Fruit fly (Drosophila melanogaster) whole organism, embryonic: ENCODE data around the gene plum.

Experiments
- ATbp ChIP-seq: fragments of 200-800 bp; sonication (Bioruptor generic); optimal IDR thresholded peaks from 2 replicates; lab custom pipeline; 2017; ENCODE audit warnings: missing biosample characterization, mild to moderate bottlenecking, missing genetic modification characterization, missing genetic modification reagents
- Ada2b ChIP-seq: fragments of 200-800 bp; sonication (Bioruptor generic); IDR thresholded peaks from 2 replicates; pipeline ENCODE4 v1.3.6; 2022; ENCODE audit warnings: missing biosample characterization, missing genetic modification characterization
- Adf1 ChIP-seq: fragments of 200-800 bp; sonication (Bioruptor generic); IDR thresholded peaks from 2 replicates; pipeline ENCODE4 v1.3.6; 2022; ENCODE audit warnings: missing biosample characterization, missing genetic modification characterization
- Atf3 ChIP-seq: fragments of 200-800 bp; sonication (Bioruptor generic); optimal IDR thresholded peaks from 3 replicates; lab custom pipeline; 2016; ENCODE audit warnings: missing biosample characterization, missing genetic modification characterization
- Awh ChIP-seq: fragments of 200-800 bp; sonication (Bioruptor generic); IDR thresholded peaks from 2 replicates; pipeline ENCODE4, ENCODE4 v1.3.6; 2022; ENCODE audit warnings: missing biosample characterization, missing genetic modification characterization
- B-H2 ChIP-seq: fragments of 200-800 bp; sonication (Bioruptor generic); optimal IDR thresholded peaks from 2 replicates; lab custom pipeline; 2018; ENCODE audit warnings: missing biosample characterization, mild to moderate bottlenecking, missing genetic modification characterization
- Blimp-1 ChIP-seq: fragments of 200-800 bp; sonication (Bioruptor generic); optimal IDR thresholded peaks from 3 replicates; lab custom pipeline; 2018; ENCODE audit warnings: missing biosample characterization, missing genetic modification characterization, mild to moderate bottlenecking, moderate library complexity, missing genetic modification reagents
- CG12104 ChIP-seq: fragments of 200-800 bp; sonication (Bioruptor generic); optimal IDR thresholded peaks from 3 replicates; lab custom pipeline; 2016; ENCODE audit warnings: missing biosample characterization, missing genetic modification characterization
- CG12769 ChIP-seq: fragments of 200-800 bp; sonication (Bioruptor generic); optimal IDR thresholded peaks from 2 replicates; lab custom pipeline; 2019; ENCODE audit warnings: missing biosample characterization, mild to moderate bottlenecking, missing genetic modification characterization, moderate library complexity
- CG14965 ChIP-seq: fragments of 200-800 bp; sonication (Bioruptor generic); optimal IDR thresholded peaks from 2 replicates; lab custom pipeline; 2016; ENCODE audit warnings: missing biosample characterization, missing genetic modification characterization, borderline replicate concordance
- CG15601 ChIP-seq: fragments of 200-800 bp; sonication (Bioruptor generic); optimal IDR thresholded peaks from 3 replicates; lab custom pipeline; 2019; ENCODE audit warnings: missing biosample characterization, mild to moderate bottlenecking, missing genetic modification characterization, moderate library complexity
- CG17359 ChIP-seq: fragments of 200-800 bp; sonication (Bioruptor generic); optimal IDR thresholded peaks from 3 replicates; lab custom pipeline; 2018; ENCODE audit warnings: missing biosample characterization, mild to moderate bottlenecking, missing genetic modification characterization, moderate library complexity
- CG32772 ChIP-seq: fragments of 200-800 bp; sonication (Bioruptor generic); IDR thresholded peaks from 2 replicates; pipeline ENCODE4 v1.3.6; 2022; ENCODE audit warnings: missing biosample characterization, missing genetic modification characterization
- CG5180 ChIP-seq: fragments of 200-800 bp; sonication (Bioruptor generic); optimal IDR thresholded peaks from 3 replicates; lab custom pipeline; 2017; ENCODE audit warnings: missing biosample characterization, missing genetic modification characterization, mild to moderate bottlenecking, moderate library complexity, missing genetic modification reagents
- CG8290 ChIP-seq, 3 experiments: fragments of 200-800 bp; sonication (Bioruptor generic); optimal IDR thresholded peaks; 2 replicates each; lab custom pipeline; 2016 to 2019; ENCODE audit warnings: missing biosample characterization in 3 of 3, missing genetic modification characterization in 3 of 3, mild to moderate bottlenecking in 2 of 3, moderate library complexity in 1 of 3
- CG9932 ChIP-seq: fragments of 200-800 bp; sonication (Bioruptor generic); IDR thresholded peaks from 2 replicates; pipeline ENCODE4 v1.3.6; 2022; ENCODE audit warnings: missing biosample characterization, missing genetic modification characterization
- Dbx ChIP-seq: fragments of 200-800 bp; sonication (Bioruptor generic); IDR thresholded peaks from 3 replicates; pipeline ENCODE4 v1.3.6; 2022; ENCODE audit warnings: missing biosample characterization, missing genetic modification characterization
- Dek ChIP-seq: fragments of 200-800 bp; sonication (Bioruptor generic); optimal IDR thresholded peaks from 3 replicates; lab custom pipeline; 2019; ENCODE audit warnings: missing biosample characterization, mild to moderate bottlenecking, missing genetic modification characterization, moderate library complexity
- Ets65A ChIP-seq: fragments of 200-800 bp; sonication (Bioruptor generic); peaks from one replicate; lab custom pipeline; 2016; ENCODE audit warnings: missing biosample characterization, missing genetic modification characterization
- Fer1 ChIP-seq: fragments of 200-800 bp; sonication (Bioruptor generic); optimal IDR thresholded peaks from 2 replicates; lab custom pipeline; 2017; ENCODE audit warnings: missing biosample characterization, mild to moderate bottlenecking, missing genetic modification characterization
- GATAe ChIP-seq: fragments of 200-800 bp; sonication (Bioruptor generic); conservative IDR thresholded peaks from 2 replicates; pipeline ENCODE4 v1.3.6; 2022; ENCODE audit warnings: missing biosample characterization, missing genetic modification characterization
- Gug ChIP-seq: fragments of 200-800 bp; sonication (Bioruptor generic); IDR thresholded peaks from 4 replicates; pipeline ENCODE4 v1.3.6; 2022; ENCODE audit warnings: missing biosample characterization, missing genetic modification characterization
- Hey ChIP-seq: fragments of 200-800 bp; sonication (Bioruptor generic); optimal IDR thresholded peaks from 3 replicates; lab custom pipeline; 2018; ENCODE audit warnings: missing biosample characterization, mild to moderate bottlenecking, missing genetic modification characterization
- HmgD ChIP-seq: fragments of 200-800 bp; sonication (Bioruptor generic); optimal IDR thresholded peaks from 3 replicates; lab custom pipeline; 2016; ENCODE audit warnings: missing biosample characterization, missing genetic modification characterization
- Hmr ChIP-seq: fragments of 200-800 bp; sonication (Bioruptor generic); optimal IDR thresholded peaks from 3 replicates; lab custom pipeline; 2017; ENCODE audit warnings: mild to moderate bottlenecking, missing biosample characterization, missing genetic modification reagents, missing genetic modification characterization
- MBD-R2 ChIP-seq: fragments of 200-800 bp; sonication (Bioruptor generic); IDR thresholded peaks from 2 replicates; pipeline ENCODE4 v1.3.6; 2022; ENCODE audit warnings: missing biosample characterization, missing genetic modification characterization
- Nf-YC ChIP-seq: fragments of 200-800 bp; optimal IDR thresholded peaks from 3 replicates; lab custom pipeline; 2019; ENCODE audit warnings: missing biosample characterization, mild to moderate bottlenecking, missing genetic modification characterization, moderate library complexity
- Oaz ChIP-seq: fragments of 200-800 bp; sonication (Bioruptor generic); IDR thresholded peaks from 2 replicates; pipeline ENCODE4 v1.3.6; 2022; ENCODE audit warnings: missing biosample characterization, missing genetic modification characterization
- Oli ChIP-seq: fragments of 200-800 bp; sonication (Bioruptor generic); optimal IDR thresholded peaks from 2 replicates; lab custom pipeline; 2018; ENCODE audit warnings: missing biosample characterization, mild to moderate bottlenecking, missing genetic modification characterization, moderate library complexity
- Pdp1 ChIP-seq, 2 experiments: fragments of 200-800 bp; sonication (Bioruptor generic); optimal IDR thresholded peaks; 3 replicates each; lab custom pipeline; 2016; ENCODE audit warnings: missing biosample characterization in 2 of 2, missing genetic modification characterization in 2 of 2, mild to moderate bottlenecking in 1 of 2, moderate library complexity in 1 of 2
- chinmo ChIP-seq: fragments of 200-800 bp; sonication (Bioruptor generic); IDR thresholded peaks from 4 replicates; pipeline ENCODE4 v1.3.6; 2022; ENCODE audit warnings: missing biosample characterization, missing genetic modification characterization; ENCODE audit not compliant: partially characterized antibody
- chm ChIP-seq: fragments of 200-800 bp; sonication (Bioruptor generic); IDR thresholded peaks from 2 replicates; pipeline ENCODE4 v1.3.6; 2022; ENCODE audit warnings: missing biosample characterization, missing genetic modification characterization
- chn ChIP-seq: fragments of 200-800 bp; sonication (Bioruptor generic); optimal IDR thresholded peaks from 2 replicates; lab custom pipeline; 2016; ENCODE audit warnings: missing biosample characterization, missing genetic modification characterization
- crol ChIP-seq: fragments of 200-800 bp; sonication (Bioruptor generic); IDR thresholded peaks from 2 replicates; pipeline ENCODE4 v1.3.6; 2022; ENCODE audit warnings: missing biosample characterization, missing genetic modification characterization
- en ChIP-seq: fragments of 200-800 bp; sonication (Bioruptor generic); optimal IDR thresholded peaks from 2 replicates; lab custom pipeline; 2016; ENCODE audit warnings: missing biosample characterization, missing genetic modification characterization
- eyg ChIP-seq: fragments of 200-800 bp; sonication (Bioruptor generic); optimal IDR thresholded peaks from 3 replicates; lab custom pipeline; 2016; ENCODE audit warnings: missing biosample characterization, missing genetic modification characterization
- grau ChIP-seq: fragments of 200-800 bp; optimal IDR thresholded peaks from 3 replicates; lab custom pipeline; 2019; ENCODE audit warnings: missing biosample characterization, mild to moderate bottlenecking, missing genetic modification characterization, moderate library complexity
- grn ChIP-seq: fragments of 200-800 bp; sonication (Bioruptor generic); optimal IDR thresholded peaks from 3 replicates; lab custom pipeline; 2017; ENCODE audit warnings: missing biosample characterization, missing genetic modification characterization
- gsb-n ChIP-seq: fragments of 200-800 bp; sonication (Bioruptor generic); optimal IDR thresholded peaks from 3 replicates; lab custom pipeline; 2018; ENCODE audit warnings: missing biosample characterization, mild to moderate bottlenecking, missing genetic modification characterization
- lab ChIP-seq: fragments of 200-800 bp; sonication (Bioruptor generic); optimal IDR thresholded peaks from 3 replicates; lab custom pipeline; 2017; ENCODE audit warnings: missing biosample characterization, missing genetic modification characterization, mild to moderate bottlenecking, moderate library complexity, missing genetic modification reagents
- luna ChIP-seq: fragments of 200-800 bp; sonication (Bioruptor generic); optimal IDR thresholded peaks from 2 replicates; lab custom pipeline; 2016; ENCODE audit warnings: missing biosample characterization, missing genetic modification characterization
- mirr ChIP-seq: fragments of 200-800 bp; sonication (Bioruptor generic); optimal IDR thresholded peaks from 3 replicates; lab custom pipeline; 2018; ENCODE audit warnings: missing biosample characterization, mild to moderate bottlenecking, missing genetic modification characterization
- sd ChIP-seq: fragments of 200-800 bp; sonication (Bioruptor generic); optimal IDR thresholded peaks from 3 replicates; lab custom pipeline; 2018; ENCODE audit warnings: missing biosample characterization, mild to moderate bottlenecking, missing genetic modification characterization, moderate library complexity
- sens ChIP-seq: fragments of 200-800 bp; sonication (Bioruptor generic); peaks from one replicate; lab custom pipeline; 2016; ENCODE audit warnings: missing biosample characterization, missing genetic modification characterization
- slou ChIP-seq: fragments of 200-800 bp; sonication (Bioruptor generic); optimal IDR thresholded peaks from 3 replicates; lab custom pipeline; 2016; ENCODE audit warnings: missing biosample characterization, missing genetic modification characterization
- sug ChIP-seq: fragments of 200-800 bp; optimal IDR thresholded peaks from 2 replicates; lab custom pipeline; 2019; ENCODE audit warnings: missing biosample characterization, mild to moderate bottlenecking, missing genetic modification characterization, moderate library complexity
- trem ChIP-seq: fragments of 200-800 bp; optimal IDR thresholded peaks from 3 replicates; lab custom pipeline; 2019; ENCODE audit warnings: missing biosample characterization, mild to moderate bottlenecking, missing genetic modification characterization, moderate library complexity
- z ChIP-seq: fragments of 200-800 bp; sonication (Bioruptor generic); IDR thresholded peaks from 3 replicates; pipeline ENCODE4 v1.3.6; 2022; ENCODE audit warnings: missing biosample characterization, missing genetic modification characterization

plum gene

dm6 chr3R:26542108-26542507, 7.1 kb upstream of the plum start (continued):
- TF ChIP-seq chn (GFP tag; lab: Kevin White, UChicago) (peak; percentile 2), en (no peak), CG17359 (tag; lab: Kevin White, UChicago) (peak; percentile 49), Adf1 (GFP tag; lab: Robert Waterston, UW) (no peak), CG15601 (tag; lab: Kevin White, UChicago) (peak; percentile 52), CG9932 (GFP tag; lab: Robert Waterston, UW) (no peak), grau (tag; lab: Kevin White, UChicago) (peak; percentile 13), CG14965 (GFP tag; lab: Kevin White, UChicago) (no peak), luna (GFP tag; lab: Kevin White, UChicago) (no peak), ATbp (GFP tag; lab: Kevin White, UChicago) (peak; percentile 11), Oli (tag; lab: Kevin White, UChicago) (peak; percentile 42), Oaz (GFP tag; lab: Robert Waterston, UW) (no peak), chm (GFP tag; lab: Robert Waterston, UW) (no peak), Ada2b (GFP tag; lab: Robert Waterston, UW) (no peak)

dm6 chr3R:26541277-26541676, 6.3 kb upstream of the plum start:
- TF ChIP-seq grn (no peak), eyg (no peak), CG32772 (GFP tag; lab: Robert Waterston, UW) (no peak), chinmo (GFP tag; lab: Robert Waterston, UW) (0 out of 4 replicates have a peak, but pooled peaks have one; percentile 38), MBD-R2 (GFP tag; lab: Robert Waterston, UW) (no peak), Blimp-1 (peak; percentile 70), sens (peak; percentile 50), Ets65A (GFP tag; lab: Kevin White, UChicago) (peak; percentile 57), sd (tag; lab: Kevin White, UChicago) (peak; percentile 75)

- TF ChIP-seq Hmr (GFP tag; lab: Kevin White, UChicago): no peak
- peak; percentile 94 for TF ChIP-seq crol
- no peak for TF ChIP-seq trem
- peak; percentile 52 for TF ChIP-seq Atf3 (GFP tag; lab: Kevin White, UChicago)
- peak; percentile 87 for TF ChIP-seq Hey (tag; lab: Kevin White, UChicago)
- no peak for TF ChIP-seq Dbx
- peak; percentile 86 for TF ChIP-seq lab (GFP tag; lab: Kevin White, UChicago)
- TF ChIP-seq Nf-YC (tag; lab: Kevin White, UChicago): peak; percentile 42
- no peak for TF ChIP-seq HmgD (GFP tag; lab: Kevin White, UChicago)
- peak; percentile 74 for TF ChIP-seq gsb-n (tag; lab: Kevin White, UChicago)
- TF ChIP-seq Dek (tag; lab: Kevin White, UChicago): no peak
- peak; percentile 70 for TF ChIP-seq mirr (GFP tag; lab: Kevin White, UChicago)
- TF ChIP-seq grn: peak; percentile 71
- peak; percentile 6 for TF ChIP-seq Fer1 (GFP tag; lab: Kevin White, UChicago)
- peak; percentile 10; the same call in 1 of the 2 replicates for TF ChIP-seq chm (GFP tag; lab: Robert Waterston, UW)
- TF ChIP-seq CG12769: peak; percentile 47
- TF ChIP-seq CG5180 (GFP tag; lab: Kevin White, UChicago): no peak
- no peak for TF ChIP-seq CG12104 (GFP tag; lab: Kevin White, UChicago)
- TF ChIP-seq B-H2 (GFP tag; lab: Kevin White, UChicago): peak; percentile 25
- TF ChIP-seq z (GFP tag; lab: Robert Waterston, UW): no peak
- no peak for TF ChIP-seq Gug (GFP tag; lab: Robert Waterston, UW)
- TF ChIP-seq Awh (GFP tag; lab: Robert Waterston, UW): 0 out of 2 replicates have a peak, but pooled peaks have one; percentile 8
- no peak for TF ChIP-seq CG8290 (GFP tag; optimal IDR thresholded peaks at IDR 0.05; lab: Kevin White, UChicago)
- TF ChIP-seq CG8290 (tag; optimal IDR thresholded peaks at IDR 0.05; lab: Kevin White, UChicago): peak in 1 of 2 experiments; percentile 31
- TF ChIP-seq slou (GFP tag; lab: Kevin White, UChicago): no peak
- TF ChIP-seq GATAe (GFP tag; lab: Robert Waterston, UW): peak; percentile 95
- TF ChIP-seq Pdp1 (GFP tag; optimal IDR thresholded peaks at IDR 0.05; lab: Kevin White, UChicago): peak in 1 of 2 experiments; percentile 3
- TF ChIP-seq sug (tag; lab: Kevin White, UChicago): peak; percentile 97
Observed at dm6 chr3R:26540385-26540815, 5.4 kb upstream of the plum start.
